Fruit fly (Drosophila melanogaster) whole organism, wandering third instar larva: ENCODE data around the gene Eig71Ed.
A peak's percentile ranks its signal among the peaks of the same experiment; 100 is the strongest.

Source experiments
- Abd-B ChIP-seq: fragments of >200 bp; optimal IDR thresholded peaks from 2 replicates; lab custom pipeline; 2017; ENCODE audit warnings: missing biosample characterization, missing genetic modification characterization
- CG32264 ChIP-seq: fragments of 200-800 bp; sonication (Bioruptor generic); optimal IDR thresholded peaks from 2 replicates; lab custom pipeline; 2016; ENCODE audit warnings: missing biosample characterization, missing genetic modification characterization
- CG9705 ChIP-seq: fragments of 200-800 bp; sonication (Bioruptor generic); optimal IDR thresholded peaks from 2 replicates; lab custom pipeline; 2018; ENCODE audit warnings: missing biosample characterization, mild to moderate bottlenecking, missing genetic modification characterization
- CrebA ChIP-seq: fragments of 200-800 bp; sonication (Bioruptor generic); optimal IDR thresholded peaks from 2 replicates; lab custom pipeline; 2016; ENCODE audit warnings: missing biosample characterization, mild to moderate bottlenecking, missing genetic modification characterization, borderline replicate concordance
- Dfd ChIP-seq: fragments of >200 bp; optimal IDR thresholded peaks from 2 replicates; lab custom pipeline; 2017; ENCODE audit warnings: missing biosample characterization, missing genetic modification characterization
- Dif ChIP-seq: fragments of 200-275, 200-300 bp; sonication (Bioruptor generic); optimal IDR thresholded peaks from 2 replicates; lab custom pipeline; 2018; ENCODE audit warnings: missing biosample characterization, missing genetic modification characterization; ENCODE audit not compliant: partially characterized antibody
- GATAd ChIP-seq: sonication (Bioruptor generic); optimal IDR thresholded peaks from 2 replicates; lab custom pipeline; 2016; ENCODE audit warnings: missing biosample characterization, missing genetic modification characterization
- HLH106 ChIP-seq: fragments of 200-800 bp; optimal IDR thresholded peaks from 3 replicates; lab custom pipeline; 2019; ENCODE audit warnings: missing biosample characterization, mild to moderate bottlenecking, missing genetic modification characterization, moderate library complexity
- Hnf4 ChIP-seq: fragments of 200-800 bp; sonication (Bioruptor generic); optimal IDR thresholded peaks from 2 replicates; lab custom pipeline; 2016; ENCODE audit warnings: missing biosample characterization, mild to moderate bottlenecking, missing genetic modification characterization
- Hr78 ChIP-seq: fragments of >200 bp; optimal IDR thresholded peaks from 2 replicates; lab custom pipeline; 2017; ENCODE audit warnings: missing biosample characterization, missing genetic modification characterization
- Hr83 ChIP-seq: fragments of 200-300 bp; sonication (Bioruptor generic); optimal IDR thresholded peaks from 2 replicates; lab custom pipeline; 2016; ENCODE audit warnings: missing biosample characterization, mild to moderate bottlenecking, missing genetic modification characterization, moderate library complexity; ENCODE audit not compliant: poor library complexity, severe bottlenecking
- Jra ChIP-seq: sonication (Bioruptor generic); optimal IDR thresholded peaks from 2 replicates; lab custom pipeline; 2016; ENCODE audit warnings: missing biosample characterization, missing genetic modification characterization
- Mio ChIP-seq: sonication (Bioruptor generic); optimal IDR thresholded peaks from 2 replicates; lab custom pipeline; 2016; ENCODE audit warnings: missing biosample characterization, missing genetic modification characterization
- Myc ChIP-seq: fragments of >200 bp; optimal IDR thresholded peaks from 2 replicates; lab custom pipeline; 2017
- N ChIP-seq: fragments of >200 bp; optimal IDR thresholded peaks from 2 replicates; lab custom pipeline; 2018; ENCODE audit warnings: missing biosample characterization, missing external identifiers, missing genetic modification characterization
- OdsH ChIP-seq: fragments of 200-800 bp; sonication (Bioruptor generic); optimal IDR thresholded peaks from 2 replicates; lab custom pipeline; 2016; ENCODE audit warnings: missing biosample characterization, mild to moderate bottlenecking, missing genetic modification characterization
- Rel ChIP-seq, 2 experiments: fragments of 200-800 bp; sonication (Bioruptor generic) in 1 of 2; optimal IDR thresholded peaks; 2 replicates in 1 of 2; 3 replicates in 1 of 2; lab custom pipeline; 2016 to 2019; ENCODE audit warnings: mild to moderate bottlenecking in 2 of 2, missing biosample characterization in 2 of 2, missing genetic modification characterization in 2 of 2, moderate library complexity in 1 of 2
- Sp1 ChIP-seq: fragments of 200-800 bp; sonication (Bioruptor generic); optimal IDR thresholded peaks from 3 replicates; lab custom pipeline; 2019; ENCODE audit warnings: missing biosample characterization, mild to moderate bottlenecking, missing genetic modification characterization, moderate library complexity
- Vsx2 ChIP-seq: fragments of 200-300, 225-300 bp; sonication (Bioruptor generic); optimal IDR thresholded peaks from 2 replicates; lab custom pipeline; 2018; ENCODE audit warnings: missing biosample characterization, missing genetic modification characterization; ENCODE audit not compliant: partially characterized antibody
- br ChIP-seq: fragments of 200-800 bp; sonication (Bioruptor generic); optimal IDR thresholded peaks from 2 replicates; lab custom pipeline; 2016; ENCODE audit warnings: missing biosample characterization, missing genetic modification characterization
- brk ChIP-seq: fragments of 200-800 bp; sonication (Bioruptor generic); optimal IDR thresholded peaks from 2 replicates; lab custom pipeline; 2016; ENCODE audit warnings: missing biosample characterization, mild to moderate bottlenecking, missing genetic modification characterization
- dl ChIP-seq, 2 experiments: fragments of 175-275, 200-275 bp in 1 of 2; fragments of 200-275 bp in 1 of 2; sonication (Bioruptor generic); optimal IDR thresholded peaks; lab custom pipeline; 2018; ENCODE audit warnings: mild to moderate bottlenecking in 2 of 2, missing biosample characterization in 2 of 2, missing genetic modification characterization in 2 of 2, moderate library complexity in 2 of 2; ENCODE audit not compliant: partially characterized antibody in 2 of 2, insufficient read depth in 1 of 2
- dmrt93B ChIP-seq: fragments of 200-800 bp; sonication (Bioruptor generic); optimal IDR thresholded peaks from 2 replicates; lab custom pipeline; 2018; ENCODE audit warnings: missing biosample characterization, mild to moderate bottlenecking, missing genetic modification characterization
- dsf ChIP-seq: sonication (Bioruptor generic); optimal IDR thresholded peaks from 2 replicates; lab custom pipeline; 2016; ENCODE audit warnings: missing biosample characterization, missing genetic modification characterization, borderline replicate concordance
- ey ChIP-seq: fragments of 200-800 bp; sonication (Bioruptor generic); optimal IDR thresholded peaks from 2 replicates; lab custom pipeline; 2016; ENCODE audit warnings: missing biosample characterization, missing genetic modification characterization
- foxo ChIP-seq, 2 experiments: fragments of 200-800 bp; sonication (Bioruptor generic); optimal IDR thresholded peaks; 2 replicates in 1 of 2; 3 replicates in 1 of 2; lab custom pipeline; 2016 to 2017; ENCODE audit warnings: missing biosample characterization in 2 of 2, missing genetic modification characterization in 2 of 2
- fru ChIP-seq: fragments of 200-800 bp; sonication (Bioruptor generic); optimal IDR thresholded peaks from 3 replicates; lab custom pipeline; 2016; ENCODE audit warnings: missing biosample characterization, mild to moderate bottlenecking, missing genetic modification characterization
- h ChIP-seq: fragments of 200-800 bp; sonication (Bioruptor generic); optimal IDR thresholded peaks from 3 replicates; lab custom pipeline; 2016; ENCODE audit warnings: missing biosample characterization, mild to moderate bottlenecking, missing genetic modification characterization
- jim ChIP-seq: fragments of 175-275, 200-325 bp; sonication (Bioruptor generic); optimal IDR thresholded peaks from 2 replicates; lab custom pipeline; 2016; ENCODE audit warnings: missing biosample characterization, mild to moderate bottlenecking, missing genetic modification characterization
- lola ChIP-seq: fragments of >200 bp; optimal IDR thresholded peaks from 2 replicates; lab custom pipeline; 2017; ENCODE audit warnings: missing biosample characterization, missing genetic modification characterization
- pan ChIP-seq: fragments of >200 bp; optimal IDR thresholded peaks from 2 replicates; lab custom pipeline; 2017
- psq ChIP-seq: fragments of 200-800 bp; sonication (Bioruptor generic); optimal IDR thresholded peaks from 3 replicates; lab custom pipeline; 2017; ENCODE audit warnings: missing biosample characterization, mild to moderate bottlenecking, missing genetic modification characterization, moderate library complexity
- rgr ChIP-seq: fragments of 200-800 bp; sonication (Bioruptor generic); optimal IDR thresholded peaks from 3 replicates; lab custom pipeline; 2016; ENCODE audit warnings: missing biosample characterization, mild to moderate bottlenecking, missing genetic modification characterization
- sage ChIP-seq: fragments of 200-800 bp; sonication (Bioruptor generic); optimal IDR thresholded peaks from 2 replicates; lab custom pipeline; 2016; ENCODE audit warnings: missing biosample characterization, mild to moderate bottlenecking, missing genetic modification characterization
- sv ChIP-seq: fragments of 200-800 bp; sonication (Bioruptor generic); optimal IDR thresholded peaks from 3 replicates; lab custom pipeline; 2016; ENCODE audit warnings: missing biosample characterization, missing genetic modification characterization
- tai ChIP-seq: sonication (Bioruptor generic); optimal IDR thresholded peaks from 2 replicates; lab custom pipeline; 2016; ENCODE audit warnings: missing biosample characterization, missing genetic modification characterization
- usp ChIP-seq: fragments of >200 bp; optimal IDR thresholded peaks from 2 replicates; lab custom pipeline; 2017; ENCODE audit warnings: missing biosample characterization, missing genetic modification characterization
- woc ChIP-seq: sonication (Bioruptor generic); optimal IDR thresholded peaks from 2 replicates; lab custom pipeline; 2016; ENCODE audit warnings: missing biosample characterization, mild to moderate bottlenecking, missing genetic modification characterization

The Eig71Ed gene

dm6 chr3L:15616490-15616889 lies 35.8 kb upstream of the Eig71Ed start:
- TF ChIP-seq dmrt93B (GFP tag; lab: Kevin White, UChicago) (no peak), GATAd (GFP tag; lab: Kevin White, UChicago) (no peak), N (GFP tag; lab: Kevin White, UChicago) (no peak)

DNA sequence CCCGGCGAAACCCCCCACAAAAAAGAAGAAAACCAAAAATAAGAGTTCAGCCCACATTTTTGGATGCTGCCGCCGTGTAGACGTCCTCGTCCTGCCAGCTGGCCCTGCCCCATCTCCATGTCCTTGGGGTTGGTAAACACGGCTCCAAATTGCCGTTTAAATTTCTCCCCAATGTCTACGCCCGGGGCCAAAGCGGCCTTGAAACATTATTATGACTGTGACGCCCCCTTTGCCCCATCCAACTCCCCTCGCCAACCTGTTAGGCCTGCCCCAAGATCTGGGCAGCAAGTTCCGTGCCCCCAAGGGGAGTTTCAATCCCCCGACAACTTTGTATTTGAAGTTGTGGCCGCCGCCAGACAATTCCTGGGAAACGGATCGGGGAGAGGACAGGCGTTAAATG lies 35.4 kb upstream of the Eig71Ed start:
- TF ChIP-seq Jra (no peak), h (GFP tag; lab: Kevin White, UChicago) (no peak), fru (no peak), N (GFP tag; lab: Kevin White, UChicago) (no peak), foxo (GFP tag; optimal IDR thresholded peaks at IDR 0.05; lab: Kevin White, UChicago) (no peak), dmrt93B (GFP tag; lab: Kevin White, UChicago) (no peak), dl (GFP tag; optimal IDR thresholded peaks at IDR 0.05; lab: Kevin White, UChicago; ENCODE audit: insufficient read depth in 1 of 2, partially characterized antibody in 2 of 2) (no peak), Hr83 (GFP tag; lab: Kevin White, UChicago) (no peak), br (no peak), sage (GFP tag; lab: Kevin White, UChicago) (no peak), psq (no peak), tai (GFP tag; lab: Kevin White, UChicago) (no peak), sv (no peak)

- TF ChIP-seq HLH106 (tag; lab: Kevin White, UChicago): peak; percentile 73
- TF ChIP-seq br: peak; percentile 94
- TF ChIP-seq jim: peak; percentile 26
- TF ChIP-seq Vsx2: peak; percentile 48
- peak; percentile 64 to 95 for TF ChIP-seq foxo (GFP tag; optimal IDR thresholded peaks at IDR 0.05; lab: Kevin White, UChicago)
- peak; percentile 89 for TF ChIP-seq CG32264
- TF ChIP-seq CrebA (GFP tag; lab: Kevin White, UChicago): peak; percentile 28
- peak; percentile 70 for TF ChIP-seq sv
- TF ChIP-seq dmrt93B (GFP tag; lab: Kevin White, UChicago): peak; percentile 78
- peak; percentile 60 for TF ChIP-seq woc (GFP tag; lab: Kevin White, UChicago)
- peak; percentile 71 for TF ChIP-seq Sp1 (GFP tag; lab: Kevin White, UChicago)
- no peak for TF ChIP-seq Hr78 (GFP tag; lab: Kevin White, UChicago)
- no peak for TF ChIP-seq usp (GFP tag; lab: Kevin White, UChicago)
- no peak for TF ChIP-seq Abd-B (GFP tag; lab: Kevin White, UChicago)
- peak; percentile 94 for TF ChIP-seq Jra
- peak; percentile 81 for TF ChIP-seq Mio
- TF ChIP-seq Hnf4: peak; percentile 98
- no peak for TF ChIP-seq Dfd (GFP tag; lab: Kevin White, UChicago)
- TF ChIP-seq ey: peak; percentile 88
- TF ChIP-seq tai (GFP tag; lab: Kevin White, UChicago): peak; percentile 95
- peak; percentile 99 for TF ChIP-seq Hr83 (GFP tag; lab: Kevin White, UChicago)
- peak; percentile 95 for TF ChIP-seq rgr (GFP tag; lab: Kevin White, UChicago)
- TF ChIP-seq GATAd (GFP tag; lab: Kevin White, UChicago): peak; percentile 81
- no peak for TF ChIP-seq lola (GFP tag; lab: Kevin White, UChicago)
- no peak for TF ChIP-seq pan (lab: Kevin White, UChicago)
- TF ChIP-seq psq: peak; percentile 87
- TF ChIP-seq dl (GFP tag; optimal IDR thresholded peaks at IDR 0.05; lab: Kevin White, UChicago; ENCODE audit: insufficient read depth in 1 of 2, partially characterized antibody in 2 of 2): peak; percentile 21 to 62
- peak; percentile 67 for TF ChIP-seq Dif (GFP tag; lab: Kevin White, UChicago)
- TF ChIP-seq CG9705 (GFP tag; lab: Kevin White, UChicago): peak; percentile 78
- TF ChIP-seq brk (GFP tag; lab: Kevin White, UChicago): peak; percentile 85
- peak; percentile 55 for TF ChIP-seq sage (GFP tag; lab: Kevin White, UChicago)
- TF ChIP-seq Rel (GFP tag; optimal IDR thresholded peaks at IDR 0.05; lab: Kevin White, UChicago): no peak
- peak; percentile 82 for TF ChIP-seq Rel (tag; optimal IDR thresholded peaks at IDR 0.05; lab: Kevin White, UChicago)
- peak; percentile 79 for TF ChIP-seq OdsH (GFP tag; lab: Kevin White, UChicago)
- TF ChIP-seq Myc (lab: Kevin White, UChicago): peak; percentile 23
- peak; percentile 94 for TF ChIP-seq h (GFP tag; lab: Kevin White, UChicago)
- TF ChIP-seq fru: peak; percentile 87
- TF ChIP-seq dsf (GFP tag; lab: Kevin White, UChicago): peak; percentile 85
- peak; percentile 29 for TF ChIP-seq N (GFP tag; lab: Kevin White, UChicago)
These were observed 32.6 kb upstream of the Eig71Ed start, which contains the start of gene Phs for dm6 chr3L:15619626-15620247. TSS of gene Phs (plus strand) at chr3L:15619901.
